Worm (Caenorhabditis elegans) whole organism, L4 larva: ENCODE data around the gene clh-5.

Source experiments
- D1046.2 ChIP-seq: fragments of 200-800 bp; sonication (Bioruptor generic); IDR thresholded peaks from 2 replicates; pipeline ENCODE4 v1.3.6; 2022; ENCODE audit warnings: missing genetic modification characterization, missing compliant biosample characterization
- F26F4.8 ChIP-seq: fragments of 200-800 bp; sonication (Bioruptor generic); conservative IDR thresholded peaks from 2 replicates; pipeline ENCODE4 v1.3.6; 2022; ENCODE audit warnings: missing genetic modification characterization, missing compliant biosample characterization
- F37D6.2 ChIP-seq: sonication (generic microtip); optimal IDR thresholded peaks from 2 replicates; lab custom pipeline; 2016; ENCODE audit warnings: mild to moderate bottlenecking, missing genetic modification characterization, missing compliant biosample characterization
- F44E2.7 ChIP-seq: fragments of 200-800 bp; sonication (Bioruptor generic); IDR thresholded peaks from 2 replicates; pipeline ENCODE4 v2.1.2; 2022; ENCODE audit warnings: missing genetic modification characterization, missing compliant biosample characterization
- R02D3.7 ChIP-seq: fragments of 150-350 bp; sonication (generic microtip); optimal IDR thresholded peaks from 3 replicates; lab custom pipeline; 2014; ENCODE audit warnings: missing biosample characterization, missing genetic modification characterization
- Y105C5A.15 ChIP-seq: fragments of 200-800 bp; sonication (Bioruptor generic); IDR thresholded peaks from 2 replicates; pipeline ENCODE4 v1.3.6; 2022; ENCODE audit warnings: missing genetic modification characterization, missing compliant biosample characterization
- Y75B8A.6 ChIP-seq: fragments of 200-800 bp; sonication (Bioruptor generic); IDR thresholded peaks from 2 replicates; pipeline ENCODE4 v1.3.6; 2022; ENCODE audit warnings: missing genetic modification reagents, missing genetic modification characterization, missing compliant biosample characterization
- ceh-20 ChIP-seq: fragments of 200-800 bp; sonication (Bioruptor generic); IDR thresholded peaks from 2 replicates; pipeline ENCODE4 v1.3.6; 2022; ENCODE audit warnings: missing genetic modification reagents, missing genetic modification characterization, missing compliant biosample characterization
- ceh-28 ChIP-seq: fragments of 150-350 bp; optimal IDR thresholded peaks from 2 replicates; lab custom pipeline; 2014; ENCODE audit warnings: missing biosample characterization, missing genetic modification reagents, missing genetic modification characterization
- ceh-62 ChIP-seq: sonication (generic microtip); optimal IDR thresholded peaks from 2 replicates; lab custom pipeline; 2017; ENCODE audit warnings: missing biosample characterization, missing genetic modification characterization
- ceh-82 ChIP-seq: sonication (generic microtip); optimal IDR thresholded peaks from 2 replicates; lab custom pipeline; 2017; ENCODE audit warnings: missing biosample characterization, missing genetic modification characterization
- ctbp-1 ChIP-seq: fragments of 200-800 bp; sonication (Bioruptor generic); IDR thresholded peaks from 2 replicates; pipeline ENCODE4 v1.3.6; 2022; ENCODE audit warnings: missing genetic modification reagents, missing genetic modification characterization, missing compliant biosample characterization
- daf-12 ChIP-seq: fragments of 150-350 bp; optimal IDR thresholded peaks from 2 replicates; lab custom pipeline; 2014; ENCODE audit warnings: missing biosample characterization, missing genetic modification reagents, missing genetic modification characterization
- daf-16 ChIP-seq, 3 experiments: sonication (generic microtip); optimal IDR thresholded peaks; 2 replicates each; lab custom pipeline; 2016 to 2017; ENCODE audit warnings: missing genetic modification characterization in 3 of 3, missing genetic modification reagents in 3 of 3, mild to moderate bottlenecking in 2 of 3, missing compliant biosample characterization in 2 of 3, missing biosample characterization in 1 of 3, moderate library complexity in 1 of 3
- daf-19 ChIP-seq: fragments of 200-800 bp; sonication (Bioruptor generic); conservative IDR thresholded peaks from 2 replicates; pipeline ENCODE4 v1.3.6; 2022; ENCODE audit warnings: missing genetic modification characterization, missing compliant biosample characterization
- dmd-8 ChIP-seq: fragments of 200-800 bp; sonication (Bioruptor generic); IDR thresholded peaks from 2 replicates; pipeline ENCODE4 v1.3.6; 2022; ENCODE audit warnings: missing genetic modification characterization, missing compliant biosample characterization
- dmd-9 ChIP-seq: fragments of 200-800 bp; sonication (Bioruptor generic); IDR thresholded peaks from 2 replicates; pipeline ENCODE4 v1.3.6; 2022; ENCODE audit warnings: missing genetic modification reagents, missing genetic modification characterization, missing compliant biosample characterization
- dpl-1 ChIP-seq: fragments of 150-350 bp; optimal IDR thresholded peaks from 2 replicates; lab custom pipeline; 2014; ENCODE audit warnings: missing biosample characterization, missing genetic modification reagents, missing genetic modification characterization
- dve-1 ChIP-seq: sonication (generic microtip); optimal IDR thresholded peaks from 2 replicates; lab custom pipeline; 2017; ENCODE audit warnings: antibody characterized with exemption, mild to moderate bottlenecking, missing genetic modification characterization, missing compliant biosample characterization; ENCODE audit not compliant: insufficient read depth
- egl-27 ChIP-seq: sonication (generic microtip); optimal IDR thresholded peaks from 3 replicates; lab custom pipeline; 2017; ENCODE audit warnings: missing biosample characterization, missing genetic modification reagents, missing genetic modification characterization
- egl-43 ChIP-seq: fragments of 200-800 bp; sonication (Bioruptor generic); IDR thresholded peaks from 2 replicates; pipeline ENCODE4 v1.3.6; 2022; ENCODE audit warnings: missing genetic modification reagents, missing genetic modification characterization, missing compliant biosample characterization
- fkh-10 ChIP-seq: fragments of 150-350 bp; optimal IDR thresholded peaks from 2 replicates; lab custom pipeline; 2014; ENCODE audit warnings: missing biosample characterization, missing genetic modification reagents, missing genetic modification characterization
- hif-1 ChIP-seq, 2 experiments: sonication (generic microtip); optimal IDR thresholded peaks; 2 replicates each; lab custom pipeline; 2016 to 2017; ENCODE audit warnings: missing compliant biosample characterization in 2 of 2, missing genetic modification characterization in 2 of 2, missing genetic modification reagents in 2 of 2, missing genotype in 2 of 2, mild to moderate bottlenecking in 1 of 2
- hlh-11 ChIP-seq: fragments of 200-800 bp; sonication (Bioruptor generic); optimal IDR thresholded peaks from 2 replicates; lab custom pipeline; 2018; ENCODE audit warnings: mild to moderate bottlenecking, missing genetic modification characterization, missing compliant biosample characterization
- hlh-30 ChIP-seq: sonication (generic microtip); optimal IDR thresholded peaks from 2 replicates; lab custom pipeline; 2017; ENCODE audit warnings: antibody characterized with exemption, mild to moderate bottlenecking, missing genetic modification characterization, missing compliant biosample characterization; ENCODE audit not compliant: insufficient read depth
- jun-1 ChIP-seq: fragments of 150-350 bp; optimal IDR thresholded peaks from 2 replicates; lab custom pipeline; 2014; ENCODE audit warnings: missing biosample characterization, missing genetic modification reagents, missing genetic modification characterization
- lim-7 ChIP-seq: fragments of 200-800 bp; sonication (Bioruptor generic); IDR thresholded peaks from 2 replicates; pipeline ENCODE4 v1.3.6; 2022; ENCODE audit warnings: missing genetic modification characterization, missing compliant biosample characterization
- lin-1 ChIP-seq: fragments of 200-800 bp; sonication (Bioruptor generic); IDR thresholded peaks from 2 replicates; pipeline ENCODE4 v1.3.6; 2022; ENCODE audit warnings: missing genetic modification reagents, missing genetic modification characterization, missing compliant biosample characterization
- lin-29 ChIP-seq: fragments of 200-800 bp; sonication (Bioruptor generic); IDR thresholded peaks from 2 replicates; pipeline ENCODE4 v1.3.6; 2022; ENCODE audit warnings: missing genetic modification reagents, missing genetic modification characterization, missing compliant biosample characterization
- lir-3 ChIP-seq: sonication (generic microtip); optimal IDR thresholded peaks from 2 replicates; lab custom pipeline; 2016; ENCODE audit warnings: mild to moderate bottlenecking, missing genetic modification characterization, missing compliant biosample characterization
- lsy-2 ChIP-seq, 2 experiments: fragments of 150-350 bp in 1 of 2; sonication (generic microtip) in 1 of 2; optimal IDR thresholded peaks; 2 replicates each; lab custom pipeline; 2014 to 2017; ENCODE audit warnings: missing biosample characterization in 2 of 2, missing genetic modification characterization in 2 of 2
- madf-5 ChIP-seq, 2 experiments: fragments of 200-800 bp; sonication (Bioruptor generic); IDR thresholded peaks; 2 replicates each; pipeline ENCODE4 v1.3.6; 2022; ENCODE audit warnings: missing compliant biosample characterization in 2 of 2, missing genetic modification characterization in 2 of 2
- madf-9 ChIP-seq: fragments of 200-800 bp; sonication (Bioruptor generic); conservative IDR thresholded peaks from 2 replicates; pipeline ENCODE4 v1.3.6; 2022; ENCODE audit warnings: missing genetic modification reagents, missing genetic modification characterization, missing compliant biosample characterization
- mxl-3 ChIP-seq: fragments of 200-800 bp; sonication (Bioruptor generic); optimal IDR thresholded peaks from 2 replicates; lab custom pipeline; 2018; ENCODE audit warnings: mild to moderate bottlenecking, missing genetic modification characterization, missing compliant biosample characterization
- nhr-10 ChIP-seq: fragments of 150-350 bp; optimal IDR thresholded peaks from 2 replicates; lab custom pipeline; 2014; ENCODE audit warnings: missing biosample characterization, missing genetic modification characterization
- nhr-41 ChIP-seq: fragments of 200-800 bp; sonication (Bioruptor generic); IDR thresholded peaks from 2 replicates; pipeline ENCODE4 v1.3.6; 2022; ENCODE audit warnings: missing genetic modification reagents, missing genetic modification characterization, missing compliant biosample characterization
- nhr-42 ChIP-seq: fragments of 200-800 bp; sonication (Bioruptor generic); IDR thresholded peaks from 2 replicates; pipeline ENCODE4 v1.3.6; 2022; ENCODE audit warnings: missing genetic modification characterization, missing compliant biosample characterization
- nhr-6 ChIP-seq: fragments of 150-350 bp; optimal IDR thresholded peaks from 2 replicates; lab custom pipeline; 2014; ENCODE audit warnings: missing biosample characterization, missing genetic modification characterization
- nhr-76 ChIP-seq: fragments of 150-350 bp; optimal IDR thresholded peaks from 2 replicates; lab custom pipeline; 2014; ENCODE audit warnings: missing biosample characterization, missing genetic modification characterization
- pqm-1 ChIP-seq: sonication (generic microtip); optimal IDR thresholded peaks from 2 replicates; lab custom pipeline; 2017; ENCODE audit warnings: missing biosample characterization, missing genetic modification characterization
- set-16 ChIP-seq: fragments of 200-800 bp; sonication (Bioruptor generic); IDR thresholded peaks from 2 replicates; pipeline ENCODE4 v1.3.6; 2022; ENCODE audit warnings: missing genetic modification reagents, missing genetic modification characterization, missing compliant biosample characterization
- skn-1 ChIP-seq: fragments of 150-350 bp; optimal IDR thresholded peaks from 2 replicates; lab custom pipeline; 2014; ENCODE audit warnings: missing biosample characterization, missing genetic modification characterization
- snpc-1.2 ChIP-seq: fragments of 200-800 bp; sonication (Bioruptor generic); IDR thresholded peaks from 2 replicates; pipeline ENCODE4 v1.3.6; 2022; ENCODE audit warnings: missing genetic modification reagents, missing genetic modification characterization, missing compliant biosample characterization
- snpc-4 ChIP-seq: fragments of 150-350 bp; optimal IDR thresholded peaks from 2 replicates; lab custom pipeline; 2014; ENCODE audit warnings: missing biosample characterization, missing genetic modification characterization
- tag-97 ChIP-seq: fragments of 200-800 bp; sonication (Bioruptor generic); IDR thresholded peaks from 2 replicates; pipeline ENCODE4 v1.3.6; 2022; ENCODE audit warnings: missing genetic modification characterization, missing compliant biosample characterization
- tra-1 ChIP-seq: fragments of 200-800 bp; sonication (Bioruptor generic); IDR thresholded peaks from 2 replicates; pipeline ENCODE4 v1.3.6; 2022; ENCODE audit warnings: missing genetic modification reagents, missing genetic modification characterization, missing compliant biosample characterization
- unc-39 ChIP-seq: sonication (generic microtip); optimal IDR thresholded peaks from 2 replicates; lab custom pipeline; 2017; ENCODE audit warnings: missing biosample characterization, missing genetic modification characterization
- zfp-2 ChIP-seq: sonication (generic microtip); optimal IDR thresholded peaks from 2 replicates; lab custom pipeline; 2016; ENCODE audit warnings: mild to moderate bottlenecking, missing genetic modification characterization, missing compliant biosample characterization
- zfp-3 ChIP-seq: fragments of 200-800 bp; sonication (Bioruptor generic); conservative IDR thresholded peaks from 2 replicates; pipeline ENCODE4 v1.3.6; 2022; ENCODE audit warnings: missing genetic modification reagents, missing genetic modification characterization, missing compliant biosample characterization
- zip-2 ChIP-seq: fragments of 150-350 bp; optimal IDR thresholded peaks from 2 replicates; lab custom pipeline; 2014; ENCODE audit warnings: missing biosample characterization, missing genetic modification characterization
- ztf-7 ChIP-seq: fragments of 150-350 bp; optimal IDR thresholded peaks from 2 replicates; lab custom pipeline; 2014; ENCODE audit warnings: missing biosample characterization, missing genetic modification characterization

The clh-5 gene

DNA sequence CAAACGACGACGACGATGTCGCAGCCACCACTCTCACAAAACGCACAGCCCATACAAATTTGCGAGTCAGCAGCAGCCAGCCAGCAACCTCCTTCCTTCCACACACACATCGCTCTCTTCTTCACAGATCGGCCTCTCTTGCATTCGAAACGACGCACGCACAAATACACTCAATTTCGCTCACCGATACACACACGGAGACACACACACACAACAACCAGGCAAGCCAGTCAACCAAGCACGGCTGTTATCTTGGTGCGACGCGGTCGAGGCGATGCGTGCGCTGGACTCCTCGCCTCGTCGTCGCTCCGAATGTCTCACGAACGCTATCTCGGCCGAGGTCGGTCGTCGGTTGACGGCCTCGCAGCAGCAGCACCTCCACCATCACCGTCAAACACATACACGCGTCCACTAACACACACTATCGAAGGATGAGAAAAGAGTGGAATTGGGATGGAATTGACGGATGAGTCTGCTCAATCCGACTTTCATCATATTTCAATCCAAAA lies 38.0 kb downstream of the clh-5 start (continued):
- TF ChIP-seq madf-5 (GFP tag; IDR thresholded peaks at IDR 0.05; lab: Robert Waterston, UW) (no peak), dmd-9 (GFP tag; lab: Robert Waterston, UW) (0 out of 2 replicates have a peak, but pooled peaks have one; percentile 48), hif-1 (tag; optimal IDR thresholded peaks at IDR 0.05; lab: Kevin White, UChicago) (peak in 1 of 2 experiments; percentile 91), ceh-82 (tag; lab: Kevin White, UChicago) (no peak), nhr-41 (GFP tag; lab: Robert Waterston, UW) (peak; percentile 28; the same call in 1 of the 2 replicates), mxl-3 (GFP tag; lab: Kevin White, UChicago) (peak; percentile 95), dve-1 (tag; lab: Kevin White, UChicago) (peak; percentile 98), F37D6.2 (tag; lab: Kevin White, UChicago) (peak; percentile 93), lsy-2 (tag; optimal IDR thresholded peaks at IDR 0.05; lab: Kevin White, UChicago) (peak; percentile 79 to 90), lir-3 (tag; lab: Kevin White, UChicago) (peak; percentile 9), dmd-8 (GFP tag; lab: Robert Waterston, UW) (no peak), tra-1 (peak; percentile 70), egl-43 (GFP tag; lab: Robert Waterston, UW) (peak; percentile 85), Y75B8A.6 (GFP tag; lab: Robert Waterston, UW) (no peak), F44E2.7 (no peak), zip-2 (tag; lab: Kevin White, UChicago) (no peak), jun-1 (tag; lab: Kevin White, UChicago) (peak; percentile 74), madf-9 (GFP tag; lab: Robert Waterston, UW) (peak; percentile 60; the same call in 1 of the 2 replicates), lin-29 (no peak), ceh-28 (tag; lab: Kevin White, UChicago) (peak; percentile 19), nhr-10 (tag; lab: Kevin White, UChicago) (peak; percentile 23), ztf-7 (tag; lab: Kevin White, UChicago) (peak; percentile 33), daf-19 (no peak), snpc-1.2 (GFP tag; lab: Robert Waterston, UW) (0 out of 2 replicates have a peak, but pooled peaks have one; percentile 49), egl-27 (tag; lab: Kevin White, UChicago) (no peak), zfp-2 (peak; percentile 56), zfp-3 (GFP tag; lab: Robert Waterston, UW) (peak; percentile 75; the same call in 1 of the 2 replicates), snpc-4 (tag; lab: Kevin White, UChicago) (no peak), unc-39 (tag; lab: Kevin White, UChicago) (no peak), lim-7 (GFP tag; lab: Robert Waterston, UW) (0 out of 2 replicates have a peak, but pooled peaks have one; percentile 44), dpl-1 (peak; percentile 67), hlh-30 (tag; lab: Kevin White, UChicago) (peak; percentile 85), set-16 (GFP tag; lab: Robert Waterston, UW) (peak; percentile 97), Y105C5A.15 (GFP tag; lab: Robert Waterston, UW) (no peak), D1046.2 (GFP tag; lab: Robert Waterston, UW) (no peak), skn-1 (tag; lab: Kevin White, UChicago) (no peak), pqm-1 (peak; percentile 32), ceh-20 (peak; percentile 81), daf-16 (GFP tag; optimal IDR thresholded peaks at IDR 0.05; lab: Kevin White, UChicago) (peak in 1 of 2 experiments; percentile 81), daf-16 (tag; optimal IDR thresholded peaks at IDR 0.05; lab: Kevin White, UChicago) (peak; percentile 88), fkh-10 (peak; percentile 73), nhr-42 (GFP tag; lab: Robert Waterston, UW) (0 out of 2 replicates have a peak, but pooled peaks have one; percentile 72), ceh-62 (tag; lab: Kevin White, UChicago) (no peak), lin-1 (no peak; the same call in 1 of the 2 replicates), R02D3.7 (tag; lab: Kevin White, UChicago) (no peak), nhr-76 (tag; lab: Kevin White, UChicago) (no peak), daf-12 (tag; lab: Kevin White, UChicago) (no peak), hlh-11 (tag; lab: Kevin White, UChicago) (peak; percentile 98), F26F4.8 (GFP tag; lab: Robert Waterston, UW) (no peak), tag-97 (GFP tag; lab: Robert Waterston, UW) (no peak), nhr-6 (tag; lab: Kevin White, UChicago) (peak; percentile 95), ctbp-1 (GFP tag; lab: Robert Waterston, UW) (peak; percentile 83)
